Fruit fly (Drosophila melanogaster) whole organism, embryonic: ENCODE measurements around the gene CG17801.

Source experiments
- Aef1 ChIP-seq: fragments of 200-800 bp; sonication (Bioruptor generic); IDR thresholded peaks from 3 replicates; pipeline ENCODE4 v1.3.6; 2022; ENCODE audit warnings: missing biosample characterization, missing genetic modification characterization
- Asciz ChIP-seq: fragments of 200-800 bp; sonication (Bioruptor generic); optimal IDR thresholded peaks from 2 replicates; lab custom pipeline; 2017; ENCODE audit warnings: missing biosample characterization, mild to moderate bottlenecking, missing genetic modification characterization, missing genetic modification reagents
- Atf3 ChIP-seq: fragments of 200-800 bp; sonication (Bioruptor generic); optimal IDR thresholded peaks from 3 replicates; lab custom pipeline; 2016; ENCODE audit warnings: missing biosample characterization, missing genetic modification characterization
- Bdp1 ChIP-seq: fragments of 200-800 bp; sonication (Bioruptor generic); optimal IDR thresholded peaks from 3 replicates; lab custom pipeline; 2016; ENCODE audit warnings: missing biosample characterization, missing genetic modification characterization
- BtbVII ChIP-seq: fragments of 200-800 bp; sonication (Bioruptor generic); optimal IDR thresholded peaks from 3 replicates; lab custom pipeline; 2017; ENCODE audit warnings: missing biosample characterization, mild to moderate bottlenecking, missing genetic modification characterization
- CG15073 ChIP-seq: fragments of 200-800 bp; sonication (Bioruptor generic); optimal IDR thresholded peaks from 2 replicates; lab custom pipeline; 2016; ENCODE audit warnings: missing biosample characterization, missing genetic modification characterization
- CG1529 ChIP-seq: fragments of 200-800 bp; sonication (Bioruptor generic); optimal IDR thresholded peaks from 3 replicates; lab custom pipeline; 2018; ENCODE audit warnings: missing biosample characterization, missing genetic modification characterization
- CG1603 ChIP-seq: fragments of 200-800 bp; sonication (Bioruptor generic); optimal IDR thresholded peaks from 2 replicates; lab custom pipeline; 2019; ENCODE audit warnings: missing biosample characterization, mild to moderate bottlenecking, missing genetic modification characterization, moderate library complexity
- CG1647 ChIP-seq: fragments of 200-800 bp; sonication (Bioruptor generic); optimal IDR thresholded peaks from 3 replicates; lab custom pipeline; 2016; ENCODE audit warnings: missing biosample characterization, missing genetic modification characterization
- CG18011 ChIP-seq: fragments of 200-800 bp; sonication (Bioruptor generic); optimal IDR thresholded peaks from 2 replicates; lab custom pipeline; 2017; ENCODE audit warnings: missing biosample characterization, missing genetic modification characterization, mild to moderate bottlenecking, moderate library complexity, missing genotype
- CG30403 ChIP-seq: fragments of 200-800 bp; sonication (Bioruptor generic); optimal IDR thresholded peaks from 3 replicates; lab custom pipeline; 2016; ENCODE audit warnings: missing biosample characterization, missing genetic modification characterization
- CG6813 ChIP-seq: fragments of 200-800 bp; sonication (Bioruptor generic); optimal IDR thresholded peaks from 2 replicates; lab custom pipeline; 2017; ENCODE audit warnings: missing biosample characterization, missing genetic modification characterization, mild to moderate bottlenecking, moderate library complexity, missing genetic modification reagents
- CG7556 ChIP-seq: fragments of 200-800 bp; sonication (Bioruptor generic); optimal IDR thresholded peaks from 2 replicates; lab custom pipeline; 2017; ENCODE audit warnings: missing biosample characterization, mild to moderate bottlenecking, missing genetic modification characterization
- CG7963 ChIP-seq: fragments of 200-800 bp; sonication (Bioruptor generic); IDR thresholded peaks from 3 replicates; pipeline ENCODE4 v1.3.6; 2022; ENCODE audit warnings: missing biosample characterization, missing genetic modification characterization; ENCODE audit not compliant: partially characterized antibody
- CG9215 ChIP-seq: fragments of 200-800 bp; sonication (Bioruptor generic); IDR thresholded peaks from 2 replicates; pipeline ENCODE4 v1.3.6; 2022; ENCODE audit warnings: missing biosample characterization, missing genetic modification characterization
- CG9727 ChIP-seq: fragments of 200-800 bp; sonication (Bioruptor generic); optimal IDR thresholded peaks from 3 replicates; lab custom pipeline; 2017; ENCODE audit warnings: missing biosample characterization, mild to moderate bottlenecking, missing genetic modification characterization
- CG9797 ChIP-seq: fragments of 200-800 bp; sonication (Bioruptor generic); optimal IDR thresholded peaks from 3 replicates; lab custom pipeline; 2018; ENCODE audit warnings: missing biosample characterization, mild to moderate bottlenecking, missing genetic modification characterization
- D19A ChIP-seq: fragments of 200-800 bp; optimal IDR thresholded peaks from 3 replicates; lab custom pipeline; 2019; ENCODE audit warnings: missing biosample characterization, mild to moderate bottlenecking, missing genetic modification characterization, moderate library complexity
- Elba2 ChIP-seq: fragments of 200-800 bp; sonication (Bioruptor generic); optimal IDR thresholded peaks from 3 replicates; lab custom pipeline; 2016; ENCODE audit warnings: missing biosample characterization, missing genetic modification characterization
- HLH4C ChIP-seq: fragments of 200-800 bp; sonication (Bioruptor generic); IDR thresholded peaks from 3 replicates; pipeline ENCODE4 v1.3.6; 2022; ENCODE audit warnings: missing biosample characterization, missing genetic modification characterization; ENCODE audit not compliant: partially characterized antibody
- Jarid2 ChIP-seq: fragments of 200-800 bp; sonication (Bioruptor generic); optimal IDR thresholded peaks from 3 replicates; lab custom pipeline; 2017; ENCODE audit warnings: mild to moderate bottlenecking, missing biosample characterization, missing genetic modification reagents, missing genetic modification characterization
- MBD-R2 ChIP-seq: fragments of 200-800 bp; sonication (Bioruptor generic); IDR thresholded peaks from 2 replicates; pipeline ENCODE4 v1.3.6; 2022; ENCODE audit warnings: missing biosample characterization, missing genetic modification characterization
- Mes4 ChIP-seq: fragments of 200-800 bp; sonication (Bioruptor generic); optimal IDR thresholded peaks from 2 replicates; lab custom pipeline; 2016; ENCODE audit warnings: missing biosample characterization, missing genetic modification characterization
- NfI ChIP-seq: fragments of 200-800 bp; sonication (Bioruptor generic); optimal IDR thresholded peaks from 3 replicates; lab custom pipeline; 2018; ENCODE audit warnings: missing biosample characterization, mild to moderate bottlenecking, missing genetic modification characterization, moderate library complexity
- Oli ChIP-seq: fragments of 200-800 bp; sonication (Bioruptor generic); optimal IDR thresholded peaks from 2 replicates; lab custom pipeline; 2018; ENCODE audit warnings: missing biosample characterization, mild to moderate bottlenecking, missing genetic modification characterization, moderate library complexity
- PHDP ChIP-seq: fragments of 200-800 bp; sonication (Bioruptor generic); optimal IDR thresholded peaks from 3 replicates; lab custom pipeline; 2018; ENCODE audit warnings: missing biosample characterization, mild to moderate bottlenecking, missing genetic modification characterization, moderate library complexity
- Poxn ChIP-seq: fragments of 200-800 bp; sonication (Bioruptor generic); IDR thresholded peaks from 2 replicates; pipeline ENCODE4 v1.3.6; 2022; ENCODE audit warnings: missing biosample characterization, missing genetic modification characterization
- Sin3A ChIP-seq: fragments of >200 bp; optimal IDR thresholded peaks from 2 replicates; lab custom pipeline; 2018
- Tbp ChIP-seq: fragments of >200 bp; optimal IDR thresholded peaks from 2 replicates; lab custom pipeline; 2018; ENCODE audit warnings: missing biosample characterization, missing genetic modification characterization
- ase ChIP-seq: fragments of 200-800 bp; sonication (Bioruptor generic); IDR thresholded peaks from 3 replicates; pipeline ENCODE4 v1.3.6; 2022; ENCODE audit warnings: missing biosample characterization, missing genetic modification characterization
- bbx ChIP-seq: fragments of 200-800 bp; sonication (Bioruptor generic); IDR thresholded peaks from 2 replicates; pipeline ENCODE4 v1.3.6; 2022; ENCODE audit warnings: missing biosample characterization, missing genetic modification characterization; ENCODE audit not compliant: partially characterized antibody
- bsh ChIP-seq, 2 experiments: fragments of 200-800 bp; sonication (Bioruptor generic); optimal IDR thresholded peaks; 2 replicates each; lab custom pipeline; 2017 to 2018; ENCODE audit warnings: mild to moderate bottlenecking in 2 of 2, missing biosample characterization in 2 of 2, missing genetic modification characterization in 2 of 2, moderate library complexity in 1 of 2
- croc ChIP-seq: fragments of 200-800 bp; sonication (Bioruptor generic); conservative IDR thresholded peaks from 3 replicates; pipeline ENCODE4 v1.3.6; 2022; ENCODE audit warnings: missing biosample characterization, missing genetic modification characterization
- disco-r ChIP-seq: fragments of 200-800 bp; sonication (Bioruptor generic); optimal IDR thresholded peaks from 2 replicates; lab custom pipeline; 2016; ENCODE audit warnings: missing biosample characterization, missing genetic modification characterization
- dm ChIP-seq: fragments of 200-800 bp; sonication (Bioruptor generic); optimal IDR thresholded peaks from 3 replicates; lab custom pipeline; 2016; ENCODE audit warnings: missing biosample characterization, missing genetic modification characterization
- ftz-f1 ChIP-seq: fragments of 200-800 bp; sonication (Bioruptor generic); optimal IDR thresholded peaks from 2 replicates; lab custom pipeline; 2016; ENCODE audit warnings: missing biosample characterization, missing genetic modification characterization
- gt ChIP-seq: fragments of 200-800 bp; sonication (Bioruptor generic); IDR thresholded peaks from 2 replicates; pipeline ENCODE4 v1.3.6; 2022; ENCODE audit warnings: missing biosample characterization, missing genetic modification characterization
- her ChIP-seq: fragments of 200-800 bp; sonication (Bioruptor generic); optimal IDR thresholded peaks from 2 replicates; lab custom pipeline; 2016; ENCODE audit warnings: missing biosample characterization, missing genetic modification characterization
- hth ChIP-seq: fragments of >200 bp; optimal IDR thresholded peaks from 2 replicates; lab custom pipeline; 2017; ENCODE audit warnings: inconsistent platforms
- jumu ChIP-seq: fragments of 200-800 bp; sonication (Bioruptor generic); optimal IDR thresholded peaks from 3 replicates; lab custom pipeline; 2016; ENCODE audit warnings: missing biosample characterization, missing genetic modification characterization
- ken ChIP-seq: fragments of 200-800 bp; sonication (Bioruptor generic); IDR thresholded peaks from 3 replicates; pipeline ENCODE4 v1.3.6; 2022; ENCODE audit warnings: missing biosample characterization, missing genetic modification characterization
- klu ChIP-seq: fragments of 200-800 bp; sonication (Bioruptor generic); IDR thresholded peaks from 2 replicates; pipeline ENCODE4 v1.3.6; 2022; ENCODE audit warnings: missing biosample characterization, missing genetic modification characterization
- knrl ChIP-seq: fragments of 200-800 bp; sonication (Bioruptor generic); IDR thresholded peaks from 3 replicates; pipeline ENCODE4 v1.3.6; 2022; ENCODE audit warnings: missing biosample characterization, missing genetic modification characterization; ENCODE audit not compliant: partially characterized antibody
- lilli ChIP-seq: fragments of 200-800 bp; sonication (Bioruptor generic); optimal IDR thresholded peaks from 3 replicates; lab custom pipeline; 2016; ENCODE audit warnings: missing biosample characterization, missing genetic modification characterization
- lov ChIP-seq, 2 experiments: fragments of 200-800 bp in 1 of 2; fragments of >200 bp in 1 of 2; sonication (Bioruptor generic) in 1 of 2; IDR thresholded peaks in 1 of 2; optimal IDR thresholded peaks in 1 of 2; 2 replicates in 1 of 2; 3 replicates in 1 of 2; pipeline versions ENCODE4 v1.3.6 to Lab custom; 2017 to 2022; ENCODE audit warnings: missing biosample characterization in 1 of 2, missing genetic modification characterization in 1 of 2
- onecut ChIP-seq: fragments of 200-800 bp; sonication (Bioruptor generic); IDR thresholded peaks from 2 replicates; pipeline ENCODE4 v1.3.6; 2022; ENCODE audit warnings: missing biosample characterization, missing genetic modification characterization
- pum ChIP-seq: fragments of 200-800 bp; sonication (Bioruptor generic); optimal IDR thresholded peaks from 2 replicates; lab custom pipeline; 2016; ENCODE audit warnings: missing biosample characterization, missing genetic modification characterization
- run ChIP-seq: fragments of 200-800 bp; sonication (Bioruptor generic); optimal IDR thresholded peaks from 3 replicates; lab custom pipeline; 2018; ENCODE audit warnings: missing biosample characterization, mild to moderate bottlenecking, missing genetic modification characterization
- schlank ChIP-seq: fragments of 200-800 bp; sonication (Bioruptor generic); optimal IDR thresholded peaks from 2 replicates; lab custom pipeline; 2018; ENCODE audit warnings: missing biosample characterization, mild to moderate bottlenecking, missing genetic modification characterization
- slbo ChIP-seq: fragments of 200-800 bp; sonication (Bioruptor generic); IDR thresholded peaks from 2 replicates; pipeline ENCODE4 v1.3.6; 2022; ENCODE audit warnings: missing biosample characterization, missing genetic modification characterization
- sr ChIP-seq: fragments of 200-800 bp; sonication (Bioruptor generic); IDR thresholded peaks from 3 replicates; pipeline ENCODE4 v1.3.6; 2022; ENCODE audit warnings: missing biosample characterization, missing genetic modification characterization
- zen2 ChIP-seq: fragments of 200-800 bp; sonication (Bioruptor generic); IDR thresholded peaks from 3 replicates; pipeline ENCODE4 v1.3.6; 2022; ENCODE audit warnings: missing biosample characterization, missing genetic modification characterization; ENCODE audit not compliant: partially characterized antibody

Gene CG17801

DNA sequence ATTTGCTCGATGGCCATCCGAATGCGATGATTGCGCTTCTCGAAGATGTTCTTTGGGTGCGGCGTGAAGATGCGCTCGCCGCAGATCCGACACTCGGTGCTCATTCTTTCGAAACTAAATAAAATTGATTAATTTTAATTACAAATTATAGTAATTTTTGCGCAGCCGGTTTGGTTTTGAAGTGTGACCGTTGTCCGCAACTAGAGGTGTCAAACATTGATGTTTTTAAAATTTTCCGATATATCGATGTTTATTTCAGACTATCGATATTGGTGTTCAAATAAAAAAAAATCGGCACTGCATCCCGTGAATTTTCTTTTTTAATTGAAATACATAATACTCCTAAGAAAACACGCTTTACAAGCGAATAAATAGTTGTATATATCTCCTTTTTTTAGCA lies 2.1 kb upstream of the CG17801 start, which contains the start of gene Odj (continued):
- TF ChIP-seq Atf3 (GFP tag; lab: Kevin White, UChicago) (no peak), sr (GFP tag; lab: Robert Waterston, UW) (no peak), CG7556 (GFP tag; lab: Kevin White, UChicago) (no peak), CG15073 (GFP tag; lab: Kevin White, UChicago) (no peak), disco-r (GFP tag; lab: Kevin White, UChicago) (no peak), klu (GFP tag; lab: Robert Waterston, UW) (no peak), slbo (GFP tag; lab: Robert Waterston, UW) (peak; percentile 44; the same call in 1 of the 2 replicates), knrl (GFP tag; lab: Robert Waterston, UW) (peak; percentile 94), onecut (no peak), gt (no peak), pum (GFP tag; lab: Kevin White, UChicago) (no peak), schlank (tag; lab: Kevin White, UChicago) (no peak), Jarid2 (GFP tag; lab: Kevin White, UChicago) (no peak), MBD-R2 (GFP tag; lab: Robert Waterston, UW) (peak; percentile 94), PHDP (tag; lab: Kevin White, UChicago) (peak; percentile 28), dm (GFP tag; lab: Kevin White, UChicago) (no peak), hth (lab: Kevin White, UChicago) (no peak), CG30403 (GFP tag; lab: Kevin White, UChicago) (no peak), CG1529 (GFP tag; lab: Kevin White, UChicago) (no peak), ase (GFP tag; lab: Robert Waterston, UW) (no peak), HLH4C (GFP tag; lab: Robert Waterston, UW) (peak; percentile 88), Elba2 (GFP tag; lab: Kevin White, UChicago) (no peak), Bdp1 (GFP tag; lab: Kevin White, UChicago) (no peak), run (tag; lab: Kevin White, UChicago) (no peak), CG9797 (peak; percentile 77), lov (optimal IDR thresholded peaks at IDR 0.05; lab: Kevin White, UChicago) (no peak), lov (GFP tag; IDR thresholded peaks at IDR 0.05; lab: Robert Waterston, UW) (no peak), BtbVII (GFP tag; lab: Kevin White, UChicago) (no peak), D19A (tag; lab: Kevin White, UChicago) (no peak), jumu (GFP tag; lab: Kevin White, UChicago) (no peak), CG7963 (peak; percentile 74), CG1603 (peak; percentile 41), Sin3A (no peak), CG18011 (GFP tag; lab: Kevin White, UChicago) (no peak), Aef1 (no peak), Asciz (GFP tag; lab: Kevin White, UChicago) (no peak), CG9727 (GFP tag; lab: Kevin White, UChicago) (no peak), her (GFP tag; lab: Kevin White, UChicago) (no peak), Mes4 (GFP tag; lab: Kevin White, UChicago) (no peak), Poxn (GFP tag; lab: Robert Waterston, UW) (no peak), Oli (tag; lab: Kevin White, UChicago) (no peak), ken (no peak), croc (GFP tag; lab: Robert Waterston, UW) (no peak), CG1647 (GFP tag; lab: Kevin White, UChicago) (no peak), ftz-f1 (GFP tag; lab: Kevin White, UChicago) (no peak), bbx (peak; percentile 96), NfI (GFP tag; lab: Kevin White, UChicago) (no peak), CG6813 (GFP tag; lab: Kevin White, UChicago) (no peak), lilli (GFP tag; lab: Kevin White, UChicago) (peak; percentile 53), Tbp (GFP tag; lab: Kevin White, UChicago) (no peak), bsh (GFP tag; optimal IDR thresholded peaks at IDR 0.05; lab: Kevin White, UChicago) (no peak), zen2 (peak; percentile 95), CG9215 (GFP tag; lab: Robert Waterston, UW) (no peak)
